Fruit fly (Drosophila melanogaster): ENCODE results near the gene CG13667.

- no peak for TF ChIP-seq CTCF (optimal IDR thresholded peaks at IDR 0.05)
- TF ChIP-seq CG8478 (optimal IDR thresholded peaks at IDR 0.05), result no peak
Measured at dm6 chr3L:8437583-8437982, 32.3 kb downstream of the CG13667 start.
